Fruit fly (Drosophila melanogaster) whole organism, embryonic: ENCODE data around the gene Lrch.

ENCODE experiments used
- Aef1 ChIP-seq: fragments of 200-800 bp; sonication (Bioruptor generic); IDR thresholded peaks from 3 replicates; pipeline ENCODE4 v1.3.6; 2022; ENCODE audit warnings: missing biosample characterization, missing genetic modification characterization
- Atf-2 ChIP-seq: fragments of 200-800 bp; sonication (Bioruptor generic); optimal IDR thresholded peaks from 2 replicates; lab custom pipeline; 2016; ENCODE audit warnings: missing biosample characterization, missing genetic modification characterization
- CG10147 ChIP-seq: fragments of 200-800 bp; sonication (Bioruptor generic); optimal IDR thresholded peaks from 2 replicates; lab custom pipeline; 2019; ENCODE audit warnings: missing biosample characterization, mild to moderate bottlenecking, missing genetic modification characterization, moderate library complexity
- CG10654 ChIP-seq: fragments of 200-800 bp; sonication (Bioruptor generic); optimal IDR thresholded peaks from 2 replicates; lab custom pipeline; 2016; ENCODE audit warnings: missing biosample characterization, missing genetic modification characterization
- CG10959 ChIP-seq: fragments of 200-800 bp; sonication (Bioruptor generic); IDR thresholded peaks from 2 replicates; pipeline ENCODE4 v1.3.6; 2022; ENCODE audit warnings: missing biosample characterization, missing genetic modification characterization
- CG11456 ChIP-seq: fragments of 200-800 bp; sonication (Bioruptor generic); IDR thresholded peaks from 3 replicates; pipeline ENCODE4 v1.3.6; 2022; ENCODE audit warnings: missing biosample characterization, missing genetic modification characterization
- CG11695 ChIP-seq: fragments of 200-800 bp; sonication (Bioruptor generic); IDR thresholded peaks from 3 replicates; pipeline ENCODE4 v1.3.6; 2022; ENCODE audit warnings: missing biosample characterization, missing genetic modification characterization
- CG12299 ChIP-seq: fragments of 200-800 bp; sonication (Bioruptor generic); optimal IDR thresholded peaks from 2 replicates; lab custom pipeline; 2018; ENCODE audit warnings: missing biosample characterization, mild to moderate bottlenecking, missing genetic modification characterization
- CG12744 ChIP-seq: fragments of 200-800 bp; sonication (Bioruptor generic); optimal IDR thresholded peaks from 2 replicates; lab custom pipeline; 2016; ENCODE audit warnings: missing biosample characterization, missing genetic modification characterization
- CG13296 ChIP-seq: fragments of 200-800 bp; sonication (Bioruptor generic); optimal IDR thresholded peaks from 3 replicates; lab custom pipeline; 2018; ENCODE audit warnings: missing biosample characterization, mild to moderate bottlenecking, missing genetic modification characterization
- CG13894 ChIP-seq: fragments of 200-800 bp; sonication (Bioruptor generic); optimal IDR thresholded peaks from 3 replicates; lab custom pipeline; 2018; ENCODE audit warnings: missing biosample characterization, mild to moderate bottlenecking, missing genetic modification characterization, moderate library complexity
- CG15514 ChIP-seq: fragments of 200-800 bp; sonication (Bioruptor generic); optimal IDR thresholded peaks from 3 replicates; lab custom pipeline; 2017; ENCODE audit warnings: missing biosample characterization, missing genetic modification characterization, mild to moderate bottlenecking, moderate library complexity, missing genetic modification reagents
- CG1647 ChIP-seq: fragments of 200-800 bp; sonication (Bioruptor generic); optimal IDR thresholded peaks from 3 replicates; lab custom pipeline; 2016; ENCODE audit warnings: missing biosample characterization, missing genetic modification characterization
- CG18764 ChIP-seq: fragments of 200-800 bp; sonication (Bioruptor generic); optimal IDR thresholded peaks from 3 replicates; lab custom pipeline; 2016; ENCODE audit warnings: missing biosample characterization, missing genetic modification characterization
- CG2199 ChIP-seq: fragments of 200-800 bp; sonication (Bioruptor generic); IDR thresholded peaks from 3 replicates; pipeline ENCODE4 v1.3.6; 2022; ENCODE audit warnings: missing biosample characterization, missing genetic modification characterization
- CG2875 ChIP-seq: fragments of 200-800 bp; sonication (Bioruptor generic); optimal IDR thresholded peaks from 2 replicates; lab custom pipeline; 2017; ENCODE audit warnings: missing biosample characterization, mild to moderate bottlenecking, missing genetic modification characterization, missing genetic modification reagents
- CG3847 ChIP-seq: fragments of 200-800 bp; sonication (Bioruptor generic); IDR thresholded peaks from 2 replicates; pipeline ENCODE4 v1.3.6; 2022; ENCODE audit warnings: missing biosample characterization, missing genetic modification characterization
- CG3995 ChIP-seq: fragments of 200-800 bp; sonication (Bioruptor generic); optimal IDR thresholded peaks from 3 replicates; lab custom pipeline; 2016; ENCODE audit warnings: missing biosample characterization, missing genetic modification characterization
- CG4730 ChIP-seq: fragments of 200-800 bp; sonication (Bioruptor generic); IDR thresholded peaks from 2 replicates; pipeline ENCODE4 v1.3.6; 2022; ENCODE audit warnings: missing biosample characterization, missing genetic modification characterization
- CG6689 ChIP-seq: fragments of 200-800 bp; sonication (Bioruptor generic); IDR thresholded peaks from 2 replicates; pipeline ENCODE4 v1.3.6; 2022; ENCODE audit warnings: missing biosample characterization, missing genetic modification characterization
- CG7839 ChIP-seq: fragments of 200-800 bp; sonication (Bioruptor generic); optimal IDR thresholded peaks from 3 replicates; lab custom pipeline; 2018; ENCODE audit warnings: missing biosample characterization, mild to moderate bottlenecking, missing genetic modification characterization, moderate library complexity
- CTCF ChIP-seq: fragments of 200-800 bp; sonication (Bioruptor generic); optimal IDR thresholded peaks from 2 replicates; lab custom pipeline; 2017; ENCODE audit warnings: missing biosample characterization, mild to moderate bottlenecking, missing genetic modification characterization, moderate library complexity
- Chrac-16 ChIP-seq: fragments of 200-800 bp; sonication (Bioruptor generic); optimal IDR thresholded peaks from 3 replicates; lab custom pipeline; 2016; ENCODE audit warnings: missing biosample characterization, missing genetic modification characterization
- CkIIα-i1 ChIP-seq: fragments of 200-800 bp; sonication (Bioruptor generic); IDR thresholded peaks from 2 replicates; pipeline ENCODE4 v1.3.6; 2022; ENCODE audit warnings: missing biosample characterization, missing genetic modification characterization
- Drgx ChIP-seq: fragments of 200-800 bp; sonication (Bioruptor generic); IDR thresholded peaks from 2 replicates; pipeline ENCODE4 v1.3.6; 2022; ENCODE audit warnings: missing biosample characterization, missing genetic modification characterization
- Eip74EF ChIP-seq, 2 experiments: fragments of 200-800 bp in 1 of 2; fragments of >200 bp in 1 of 2; sonication (Bioruptor generic) in 1 of 2; optimal IDR thresholded peaks; 2 replicates each; lab custom pipeline; 2017 to 2019; ENCODE audit warnings: missing biosample characterization in 2 of 2, missing genetic modification characterization in 2 of 2, mild to moderate bottlenecking in 1 of 2, moderate library complexity in 1 of 2
- Gug ChIP-seq: fragments of 200-800 bp; sonication (Bioruptor generic); IDR thresholded peaks from 4 replicates; pipeline ENCODE4 v1.3.6; 2022; ENCODE audit warnings: missing biosample characterization, missing genetic modification characterization
- Hand ChIP-seq: fragments of 200-800 bp; sonication (Bioruptor generic); optimal IDR thresholded peaks from 2 replicates; lab custom pipeline; 2017; ENCODE audit warnings: mild to moderate bottlenecking, missing biosample characterization, missing genetic modification reagents, missing genetic modification characterization
- HmgZ ChIP-seq: fragments of 200-800 bp; sonication (Bioruptor generic); optimal IDR thresholded peaks from 2 replicates; lab custom pipeline; 2018; ENCODE audit warnings: missing biosample characterization, mild to moderate bottlenecking, missing genetic modification characterization
- Hr3 ChIP-seq: fragments of 200-800 bp; sonication (Bioruptor generic); optimal IDR thresholded peaks from 3 replicates; lab custom pipeline; 2016; ENCODE audit warnings: missing biosample characterization, missing genetic modification characterization
- Lhr ChIP-seq: fragments of 200-800 bp; sonication (Bioruptor generic); optimal IDR thresholded peaks from 3 replicates; lab custom pipeline; 2017; ENCODE audit warnings: mild to moderate bottlenecking, missing biosample characterization, missing genetic modification reagents, missing genetic modification characterization
- MESR4 ChIP-seq: fragments of 200-800 bp; sonication (Bioruptor generic); optimal IDR thresholded peaks from 2 replicates; lab custom pipeline; 2018; ENCODE audit warnings: missing biosample characterization, mild to moderate bottlenecking, missing genetic modification characterization, moderate library complexity
- Poxn ChIP-seq: fragments of 200-800 bp; sonication (Bioruptor generic); IDR thresholded peaks from 2 replicates; pipeline ENCODE4 v1.3.6; 2022; ENCODE audit warnings: missing biosample characterization, missing genetic modification characterization
- ac ChIP-seq: fragments of 200-800 bp; sonication (Bioruptor generic); optimal IDR thresholded peaks from 3 replicates; lab custom pipeline; 2017; ENCODE audit warnings: missing biosample characterization, mild to moderate bottlenecking, missing genetic modification characterization
- az2 ChIP-seq: fragments of 200-800 bp; sonication (Bioruptor generic); optimal IDR thresholded peaks from 3 replicates; lab custom pipeline; 2016; ENCODE audit warnings: missing biosample characterization, missing genetic modification characterization
- cg ChIP-seq: fragments of 200-800 bp; sonication (Bioruptor generic); optimal IDR thresholded peaks from 3 replicates; lab custom pipeline; 2019; ENCODE audit warnings: missing biosample characterization, mild to moderate bottlenecking, missing genetic modification characterization, moderate library complexity
- disco-r ChIP-seq: fragments of 200-800 bp; sonication (Bioruptor generic); optimal IDR thresholded peaks from 2 replicates; lab custom pipeline; 2016; ENCODE audit warnings: missing biosample characterization, missing genetic modification characterization
- exex ChIP-seq: fragments of 200-800 bp; sonication (Bioruptor generic); optimal IDR thresholded peaks from 4 replicates; lab custom pipeline; 2018; ENCODE audit warnings: missing biosample characterization, mild to moderate bottlenecking, missing genetic modification characterization, moderate library complexity
- fru ChIP-seq: fragments of >200 bp; optimal IDR thresholded peaks from 2 replicates; lab custom pipeline; 2017
- knrl ChIP-seq: fragments of 200-800 bp; sonication (Bioruptor generic); IDR thresholded peaks from 3 replicates; pipeline ENCODE4 v1.3.6; 2022; ENCODE audit warnings: missing biosample characterization, missing genetic modification characterization; ENCODE audit not compliant: partially characterized antibody
- lilli ChIP-seq: fragments of 200-800 bp; sonication (Bioruptor generic); optimal IDR thresholded peaks from 3 replicates; lab custom pipeline; 2016; ENCODE audit warnings: missing biosample characterization, missing genetic modification characterization
- lola ChIP-seq, 3 experiments: fragments of >200 bp in 2 of 3; fragments of 200-800 bp in 1 of 3; sonication (Bioruptor generic) in 1 of 3; optimal IDR thresholded peaks; 2 replicates each; lab custom pipeline; 2017 to 2019; ENCODE audit warnings: missing biosample characterization in 3 of 3, missing genetic modification characterization in 3 of 3, mild to moderate bottlenecking in 1 of 3, moderate library complexity in 1 of 3
- peb ChIP-seq: fragments of 200-800 bp; sonication (Bioruptor generic); IDR thresholded peaks from 2 replicates; pipeline ENCODE4 v1.3.6; 2022; ENCODE audit warnings: missing biosample characterization, missing genetic modification characterization
- pho ChIP-seq: fragments of 200-800 bp; sonication (Bioruptor generic); optimal IDR thresholded peaks from 2 replicates; lab custom pipeline; 2016; ENCODE audit warnings: missing biosample characterization, missing genetic modification characterization
- phol ChIP-seq: fragments of 200-800 bp; sonication (Bioruptor generic); optimal IDR thresholded peaks from 3 replicates; lab custom pipeline; 2018; ENCODE audit warnings: missing biosample characterization, mild to moderate bottlenecking, missing genetic modification characterization, moderate library complexity
- run ChIP-seq: fragments of 200-800 bp; sonication (Bioruptor generic); optimal IDR thresholded peaks from 3 replicates; lab custom pipeline; 2018; ENCODE audit warnings: missing biosample characterization, mild to moderate bottlenecking, missing genetic modification characterization
- sc ChIP-seq, 3 experiments: fragments of >200 bp in 2 of 3; fragments of 200-800 bp in 1 of 3; sonication (Bioruptor generic) in 1 of 3; optimal IDR thresholded peaks; 2 replicates in 2 of 3; 3 replicates in 1 of 3; lab custom pipeline; 2017; ENCODE audit warnings: mild to moderate bottlenecking in 1 of 3, missing biosample characterization in 1 of 3, missing genetic modification characterization in 1 of 3, missing genetic modification reagents in 1 of 3
- sr ChIP-seq: fragments of 200-800 bp; sonication (Bioruptor generic); IDR thresholded peaks from 3 replicates; pipeline ENCODE4 v1.3.6; 2022; ENCODE audit warnings: missing biosample characterization, missing genetic modification characterization
- ssp ChIP-seq: fragments of 200-800 bp; sonication (Bioruptor generic); IDR thresholded peaks from 2 replicates; pipeline ENCODE4 v1.3.6; 2022; ENCODE audit warnings: missing biosample characterization, missing genetic modification characterization
- sug ChIP-seq: fragments of 200-800 bp; optimal IDR thresholded peaks from 2 replicates; lab custom pipeline; 2019; ENCODE audit warnings: missing biosample characterization, mild to moderate bottlenecking, missing genetic modification characterization, moderate library complexity
- unc-4 ChIP-seq: fragments of 200-800 bp; sonication (Bioruptor generic); IDR thresholded peaks from 2 replicates; pipeline ENCODE4 v1.3.6; 2022; ENCODE audit warnings: missing biosample characterization, missing genetic modification characterization; ENCODE audit not compliant: partially characterized antibody

Gene Lrch

DNA sequence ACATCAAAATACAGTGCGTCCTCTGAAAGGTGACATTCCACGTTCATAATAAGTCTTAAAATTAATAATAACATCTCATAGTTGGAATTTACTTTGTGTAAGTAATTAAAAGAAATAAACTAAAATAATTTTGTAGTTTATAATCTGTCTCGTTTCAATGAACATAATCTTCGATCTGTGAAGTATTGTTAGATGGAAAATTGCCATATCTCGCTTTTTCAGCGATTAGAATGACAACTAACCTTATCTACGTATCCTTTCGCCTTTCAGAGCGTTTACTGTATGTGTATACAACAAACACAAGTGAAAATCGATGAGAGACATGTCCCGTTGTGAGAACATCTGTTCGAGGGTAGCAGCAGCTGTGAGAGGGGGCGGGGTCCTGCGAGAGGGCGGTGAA lies 1.6 kb downstream of the Lrch start (continued):
- peak; percentile 66 for TF ChIP-seq CG10147
- peak; percentile 72; the same call in 1 of the 3 replicates for TF ChIP-seq CG2199
- TF ChIP-seq sug (tag; lab: Kevin White, UChicago), result peak; percentile 60
- peak; percentile 63 for TF ChIP-seq Chrac-16 (GFP tag; lab: Kevin White, UChicago)
- TF ChIP-seq sc (optimal IDR thresholded peaks at IDR 0.05; lab: Kevin White, UChicago), result no peak
- peak; percentile 59 for TF ChIP-seq sc (GFP tag; optimal IDR thresholded peaks at IDR 0.05; lab: Kevin White, UChicago)
- no peak for TF ChIP-seq disco-r (GFP tag; lab: Kevin White, UChicago)
- TF ChIP-seq CTCF, result peak; percentile 3
- TF ChIP-seq CG3847 (GFP tag; lab: Robert Waterston, UW), result peak; percentile 32; the same call in 1 of the 2 replicates
- peak; percentile 73 for TF ChIP-seq Hr3 (GFP tag; lab: Kevin White, UChicago)
- peak in 1 of 3 experiments; percentile 89 for TF ChIP-seq lola (GFP tag; optimal IDR thresholded peaks at IDR 0.05; lab: Kevin White, UChicago)
- no peak for TF ChIP-seq knrl (GFP tag; lab: Robert Waterston, UW)
- TF ChIP-seq az2 (GFP tag; lab: Kevin White, UChicago), result peak; percentile 73
- TF ChIP-seq phol, result peak; percentile 86
- no peak for TF ChIP-seq MESR4 (GFP tag; lab: Kevin White, UChicago)
- peak; percentile 76 for TF ChIP-seq CG7839 (tag; lab: Kevin White, UChicago)
- TF ChIP-seq run, result peak; percentile 35
- no peak for TF ChIP-seq Poxn (GFP tag; lab: Robert Waterston, UW)
- TF ChIP-seq unc-4 (GFP tag; lab: Robert Waterston, UW), result no peak
- peak; percentile 26 for TF ChIP-seq cg
- peak; percentile 72 for TF ChIP-seq CG6689 (GFP tag; lab: Robert Waterston, UW)
- 0 out of 3 replicates have a peak, but pooled peaks have one; percentile 10 for TF ChIP-seq Aef1 (GFP tag; lab: Robert Waterston, UW)
- peak; percentile 51; the same call in 2 of the 3 replicates for TF ChIP-seq CG11695 (GFP tag; lab: Robert Waterston, UW)
- peak; percentile 75 for TF ChIP-seq CG13894 (tag; lab: Kevin White, UChicago)
- TF ChIP-seq ac (GFP tag; lab: Kevin White, UChicago), result peak; percentile 46
- TF ChIP-seq peb (GFP tag; lab: Robert Waterston, UW), result peak; percentile 45; the same call in 1 of the 2 replicates
- TF ChIP-seq CG13296 (GFP tag; lab: Kevin White, UChicago), result peak; percentile 72
- TF ChIP-seq Gug (GFP tag; lab: Robert Waterston, UW), result peak; percentile 52; the same call in 3 of the 4 replicates
- peak; percentile 16 for TF ChIP-seq CG1647
- peak; percentile 75 for TF ChIP-seq Hand (GFP tag; lab: Kevin White, UChicago)
- TF ChIP-seq fru, result no peak
- TF ChIP-seq Atf-2 (GFP tag; lab: Kevin White, UChicago), result peak; percentile 36
- TF ChIP-seq CG2875, result peak; percentile 65
- no peak for TF ChIP-seq CG11456
- peak; percentile 61 for TF ChIP-seq CG10654 (GFP tag; lab: Kevin White, UChicago)
- TF ChIP-seq Lhr (GFP tag; lab: Kevin White, UChicago), result peak; percentile 11
- TF ChIP-seq Drgx (GFP tag; lab: Robert Waterston, UW), result no peak
- peak in 1 of 2 experiments; percentile 58 for TF ChIP-seq Eip74EF (GFP tag; optimal IDR thresholded peaks at IDR 0.05; lab: Kevin White, UChicago)
- peak; percentile 60 for TF ChIP-seq lilli (GFP tag; lab: Kevin White, UChicago)
- TF ChIP-seq CG4730 (GFP tag; lab: Robert Waterston, UW), result no peak
- peak; percentile 75 for TF ChIP-seq CG12299 (tag; lab: Kevin White, UChicago)
- peak; percentile 10 for TF ChIP-seq CG3995 (GFP tag; lab: Kevin White, UChicago)
- no peak for TF ChIP-seq sr (GFP tag; lab: Robert Waterston, UW)
- peak; percentile 39 for TF ChIP-seq exex (tag; lab: Kevin White, UChicago)
- peak; percentile 3 for TF ChIP-seq CG12744 (GFP tag; lab: Kevin White, UChicago)
- TF ChIP-seq CG15514 (GFP tag; lab: Kevin White, UChicago), result peak; percentile 63
- no peak for TF ChIP-seq ssp
- TF ChIP-seq HmgZ (tag; lab: Kevin White, UChicago), result peak; percentile 73
- peak; percentile 39 for TF ChIP-seq CG18764 (GFP tag; lab: Kevin White, UChicago)
- TF ChIP-seq CkIIα-i1 (GFP tag; lab: Robert Waterston, UW), result no peak
- no peak for TF ChIP-seq CG10959 (GFP tag; lab: Robert Waterston, UW)
- TF ChIP-seq pho (GFP tag; lab: Kevin White, UChicago), result no peak
